Worm (Caenorhabditis elegans) whole organism, L1 larva: ENCODE measurements around the gene rrp-1.

Source experiments
- ces-1 ChIP-seq: fragments of 150-350 bp; optimal IDR thresholded peaks from 2 replicates; lab custom pipeline; 2014; ENCODE audit warnings: missing biosample characterization, missing genetic modification reagents, missing genetic modification characterization
- fkh-10 ChIP-seq: sonication (generic microtip); optimal IDR thresholded peaks from 2 replicates; lab custom pipeline; 2017; ENCODE audit warnings: missing biosample characterization, missing genetic modification reagents, missing genetic modification characterization
- isw-1 ChIP-seq: fragments of 200-800 bp; sonication (Bioruptor generic); IDR thresholded peaks from 2 replicates; pipeline ENCODE4 v1.3.6; 2022; ENCODE audit warnings: missing genetic modification characterization, missing compliant biosample characterization
- lin-13 ChIP-seq: fragments of 150-350 bp; optimal IDR thresholded peaks from 2 replicates; lab custom pipeline; 2014; ENCODE audit warnings: missing biosample characterization, missing genetic modification reagents, missing genetic modification characterization
- mdl-1 ChIP-seq, 2 experiments: fragments of 150-350 bp; optimal IDR thresholded peaks; 2 replicates each; lab custom pipeline; 2014 to 2017; ENCODE audit warnings: missing biosample characterization in 2 of 2, missing genetic modification characterization in 2 of 2, inconsistent platforms in 1 of 2
- nhr-20 ChIP-seq: sonication (generic microtip); optimal IDR thresholded peaks from 2 replicates; lab custom pipeline; 2016; ENCODE audit warnings: mild to moderate bottlenecking, missing genetic modification characterization, missing compliant biosample characterization
- nhr-237 ChIP-seq: fragments of 150-350 bp; optimal IDR thresholded peaks from 2 replicates; lab custom pipeline; 2014; ENCODE audit warnings: missing biosample characterization, missing genetic modification characterization
- snpc-4 ChIP-seq: fragments of 150-350 bp; optimal IDR thresholded peaks from 2 replicates; lab custom pipeline; 2014; ENCODE audit warnings: missing biosample characterization, missing genetic modification characterization
- tbx-2 ChIP-seq: sonication (generic microtip); optimal IDR thresholded peaks from 2 replicates; lab custom pipeline; 2016; ENCODE audit warnings: missing genetic modification characterization, missing compliant biosample characterization
- ztf-11 ChIP-seq, 2 experiments: sonication (generic microtip); optimal IDR thresholded peaks; 2 replicates each; lab custom pipeline; 2016 to 2017; ENCODE audit warnings: missing genetic modification characterization in 2 of 2, missing biosample characterization in 1 of 2, missing compliant biosample characterization in 1 of 2

DNA sequence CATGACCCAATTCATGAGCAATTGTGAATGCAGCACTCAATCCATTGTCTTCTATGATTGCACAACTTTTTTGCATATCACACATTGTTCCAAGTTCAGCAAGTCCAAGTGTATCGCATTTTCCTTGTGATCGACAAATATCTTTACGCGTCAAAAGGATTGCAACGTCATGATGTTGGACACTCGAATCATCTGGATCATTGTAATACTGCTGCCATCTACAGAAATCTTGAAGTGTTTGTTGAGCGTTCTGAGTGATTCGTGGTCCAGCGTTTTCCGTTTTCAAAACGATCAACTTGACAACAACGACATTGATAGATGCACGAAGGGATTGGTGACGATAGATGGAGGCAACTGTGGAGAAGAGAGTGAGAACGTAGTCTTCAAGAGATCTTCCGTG, 38.9 kb downstream of the rrp-1 start:
- TF ChIP-seq tbx-2 (tag; lab: Kevin White, UChicago) (no peak), nhr-20 (tag; lab: Kevin White, UChicago) (no peak), ces-1 (GFP tag; lab: Kevin White, UChicago) (no peak), ztf-11 (tag; optimal IDR thresholded peaks at IDR 0.05; lab: Kevin White, UChicago) (no peak), lin-13 (GFP tag; lab: Kevin White, UChicago) (no peak), fkh-10 (GFP tag; lab: Kevin White, UChicago) (no peak), mdl-1 (tag; optimal IDR thresholded peaks at IDR 0.05; lab: Kevin White, UChicago) (no peak), snpc-4 (no peak), isw-1 (GFP tag; lab: Robert Waterston, UW) (no peak), nhr-237 (tag; lab: Kevin White, UChicago) (no peak)
